Worm (Caenorhabditis elegans) whole organism, L4/young adult: Measurements from ENCODE around the gene T01B4.3.

Source experiments
- W03F9.2 ChIP-seq: fragments of 150-350 bp; optimal IDR thresholded peaks from 2 replicates; lab custom pipeline; 2014; ENCODE audit warnings: missing biosample characterization, missing genetic modification characterization
- dao-5 ChIP-seq: sonication (generic microtip); optimal IDR thresholded peaks from 2 replicates; lab custom pipeline; 2016; ENCODE audit warnings: missing genotype, missing genetic modification characterization, moderate library complexity, missing compliant biosample characterization
- him-1 ChIP-seq: sonication (generic microtip); optimal IDR thresholded peaks from 2 replicates; lab custom pipeline; 2016; ENCODE audit warnings: missing genotype, missing genetic modification reagents, missing genetic modification characterization, missing compliant biosample characterization

DNA sequence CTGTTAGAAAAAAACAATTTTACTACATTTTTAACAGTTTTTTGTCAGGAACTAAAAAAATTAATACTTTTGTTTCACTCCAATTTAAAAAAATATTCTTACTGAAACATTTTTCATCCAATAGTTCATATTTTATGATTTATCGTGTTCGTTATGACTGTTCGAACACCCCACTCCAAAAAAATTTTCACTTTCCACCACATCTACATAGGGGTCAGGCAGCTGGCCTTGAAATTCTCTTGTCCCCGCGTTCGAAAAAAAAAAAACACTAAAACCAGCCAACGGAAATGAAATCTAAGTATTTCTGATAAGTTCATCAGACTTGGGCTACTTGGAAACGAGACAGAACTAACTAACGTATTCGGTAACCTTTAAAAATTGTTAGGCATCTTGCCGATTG, 11.4 kb downstream of the T01B4.3 start, which contains the start of gene twk-22:
- TF ChIP-seq dao-5 (tag; lab: Kevin White, UChicago) (no peak), W03F9.2 (tag; lab: Kevin White, UChicago) (no peak), him-1 (tag; lab: Kevin White, UChicago) (no peak)
